Worm (Caenorhabditis elegans) whole organism, L4/young adult: ENCODE results near the gene C27F2.9.

Source experiments
- W03F9.2 ChIP-seq: fragments of 150-350 bp; optimal IDR thresholded peaks from 2 replicates; lab custom pipeline; 2014; ENCODE audit warnings: missing biosample characterization, missing genetic modification characterization
- dao-5 ChIP-seq: sonication (generic microtip); optimal IDR thresholded peaks from 2 replicates; lab custom pipeline; 2016; ENCODE audit warnings: missing genotype, missing genetic modification characterization, moderate library complexity, missing compliant biosample characterization

- TF ChIP-seq W03F9.2 (tag; lab: Kevin White, UChicago) (no peak), dao-5 (tag; lab: Kevin White, UChicago) (no peak)
Observed at ce11 chrIII:4939267-4939666, 23.6 kb downstream of the C27F2.9 start, which contains the start of gene rpb-2.
